Worm (Caenorhabditis elegans) whole organism, early embryonic: Measurements from ENCODE around the gene srsx-38.
"Not testable (repeated sequence)": the region's sequence is repeated elsewhere in the genome, so short reads cannot be mapped to it uniquely, and the experiment has no call there.

Source experiments
- B0310.2 ChIP-seq: sonication (generic microtip); optimal IDR thresholded peaks from 2 replicates; lab custom pipeline; 2016; ENCODE audit warnings: mild to moderate bottlenecking, missing genetic modification characterization, missing compliant biosample characterization
- F13C5.2 ChIP-seq: sonication (generic microtip); optimal IDR thresholded peaks from 2 replicates; lab custom pipeline; 2017; ENCODE audit warnings: mild to moderate bottlenecking, missing genetic modification characterization, inconsistent platforms, missing compliant biosample characterization
- aly-1 ChIP-seq: sonication (generic microtip); optimal IDR thresholded peaks from 2 replicates; lab custom pipeline; 2016; ENCODE audit warnings: missing genetic modification characterization, missing compliant biosample characterization
- ama-1 ChIP-seq: fragments of 150-350 bp; optimal IDR thresholded peaks from 2 replicates; lab custom pipeline; 2014
- ceh-13 ChIP-seq: fragments of 200-800 bp; sonication (Bioruptor generic); optimal IDR thresholded peaks from 2 replicates; lab custom pipeline; 2018; ENCODE audit warnings: mild to moderate bottlenecking, missing genetic modification characterization, missing compliant biosample characterization
- ceh-36 ChIP-seq: sonication (generic microtip); optimal IDR thresholded peaks from 2 replicates; lab custom pipeline; 2016; ENCODE audit warnings: missing genetic modification characterization, inconsistent platforms, missing compliant biosample characterization
- ets-7 ChIP-seq: sonication (generic microtip); optimal IDR thresholded peaks from 2 replicates; lab custom pipeline; 2016; ENCODE audit warnings: missing genotype, missing genetic modification characterization, missing compliant biosample characterization
- flt-1 ChIP-seq: fragments of 200-800 bp; sonication (Bioruptor generic); IDR thresholded peaks from 2 replicates; pipeline ENCODE4 v1.3.6; 2022; ENCODE audit warnings: missing genetic modification characterization, missing compliant biosample characterization
- hmbx-1 ChIP-seq: sonication (generic microtip); optimal IDR thresholded peaks from 2 replicates; lab custom pipeline; 2016; ENCODE audit warnings: mild to moderate bottlenecking, missing genetic modification characterization, missing compliant biosample characterization
- hmg-4 ChIP-seq: fragments of 200-800 bp; sonication (Bioruptor generic); optimal IDR thresholded peaks from 2 replicates; lab custom pipeline; 2018; ENCODE audit warnings: mild to moderate bottlenecking, missing genetic modification characterization, missing compliant biosample characterization
- hnd-1 ChIP-seq: sonication (generic microtip); optimal IDR thresholded peaks from 2 replicates; lab custom pipeline; 2016; ENCODE audit warnings: missing genetic modification characterization, missing compliant biosample characterization
- pes-1 ChIP-seq: fragments of 200-800 bp; sonication (Bioruptor generic); IDR thresholded peaks from 2 replicates; pipeline ENCODE4 v1.3.6; 2022; ENCODE audit warnings: missing genetic modification reagents, missing genetic modification characterization, missing compliant biosample characterization
- scrt-1 ChIP-seq: fragments of 200-800 bp; sonication (Bioruptor generic); IDR thresholded peaks from 2 replicates; pipeline ENCODE4 v1.3.6; 2022; ENCODE audit warnings: missing genetic modification characterization, missing compliant biosample characterization
- sea-1 ChIP-seq: fragments of 200-800 bp; sonication (Bioruptor generic); conservative IDR thresholded peaks from 2 replicates; pipeline ENCODE4 v1.3.6; 2022; ENCODE audit warnings: missing genetic modification characterization, missing compliant biosample characterization
- tbx-11 ChIP-seq: fragments of 200-800 bp; sonication (Bioruptor generic); IDR thresholded peaks from 2 replicates; pipeline ENCODE4 v1.3.6; 2022; ENCODE audit warnings: missing genetic modification characterization, missing compliant biosample characterization
- tbx-37 ChIP-seq: fragments of 200-800 bp; sonication (Bioruptor generic); conservative IDR thresholded peaks from 2 replicates; pipeline ENCODE4 v1.3.6; 2022; ENCODE audit warnings: missing genetic modification reagents, missing genetic modification characterization, missing compliant biosample characterization
- tra-4 ChIP-seq: sonication (generic microtip); optimal IDR thresholded peaks from 2 replicates; lab custom pipeline; 2017; ENCODE audit warnings: missing genetic modification characterization, missing compliant biosample characterization

Gene srsx-38

DNA sequence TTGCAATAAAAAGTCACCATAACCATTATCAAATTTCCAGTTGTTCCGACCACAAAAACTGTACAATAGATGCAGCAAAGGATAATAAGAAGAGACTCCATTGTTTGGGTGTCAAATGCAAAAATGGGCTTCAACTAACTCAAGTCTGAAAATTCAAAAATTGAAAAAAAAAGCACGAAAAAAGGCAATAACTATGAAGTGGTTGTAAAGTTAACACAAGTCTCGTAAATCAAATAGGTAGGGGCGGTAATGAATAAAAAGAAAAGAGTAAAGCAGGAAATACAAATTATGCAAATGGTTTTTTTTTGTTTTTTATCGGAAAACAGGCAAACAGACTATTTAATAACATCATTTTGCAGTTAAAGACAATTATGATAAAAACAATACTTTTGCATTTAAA, at the start of gene srsx-38:
srsx-38 (minus strand) TSS at position 101 of the 400 bp plus-strand sequence.
- TF ChIP-seq hnd-1 (tag; lab: Kevin White, UChicago); hmbx-1 (tag; lab: Kevin White, UChicago); tbx-37 (GFP tag; lab: Robert Waterston, UW): not testable (repeated sequence)

ce11 chrV:15850276-15850811, 43.0 kb upstream of the srsx-38 start, which contains the start of gene srh-147:
srh-147 (minus strand) TSS chrV:15850326.
- TF ChIP-seq F13C5.2 (tag; lab: Kevin White, UChicago); B0310.2; tbx-11 (GFP tag; lab: Robert Waterston, UW): not testable (repeated sequence)

DNA sequence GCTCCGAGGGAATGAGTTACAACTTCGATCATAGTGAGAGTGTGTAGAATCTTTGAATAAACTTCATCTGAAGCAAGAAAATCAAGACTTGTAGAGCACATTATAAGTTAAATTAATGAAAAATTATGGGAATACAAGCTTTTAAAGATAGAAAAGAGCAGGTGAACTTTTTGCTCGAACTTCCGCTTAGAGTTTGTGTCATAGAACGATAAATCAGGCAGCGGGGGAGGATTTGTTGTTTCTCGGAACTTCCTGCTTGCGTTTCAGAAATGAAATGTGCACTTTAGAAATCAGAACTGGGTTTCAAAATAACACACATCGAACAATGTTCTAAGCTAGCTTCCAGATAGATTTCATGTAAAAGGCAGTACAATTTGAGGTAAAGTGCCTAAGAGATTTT, 33.8 kb upstream of the srsx-38 start, which contains the start of gene srh-149:
srh-149 (minus strand) TSS at position 101 of the 400 bp plus-strand sequence.
- TF ChIP-seq tra-4 (tag; lab: Kevin White, UChicago) (no peak), sea-1 (GFP tag; lab: Robert Waterston, UW) (no peak), B0310.2 (no peak), F13C5.2 (tag; lab: Kevin White, UChicago) (no peak), ets-7 (no peak), hmbx-1 (tag; lab: Kevin White, UChicago) (no peak), flt-1 (GFP tag; lab: Robert Waterston, UW) (no peak), ama-1 (no peak), tbx-11 (GFP tag; lab: Robert Waterston, UW) (no peak), ceh-36 (tag; lab: Kevin White, UChicago) (no peak), hnd-1 (tag; lab: Kevin White, UChicago) (no peak), hmg-4 (GFP tag; lab: Kevin White, UChicago) (no peak), aly-1 (tag; lab: Kevin White, UChicago) (no peak), scrt-1 (GFP tag; lab: Robert Waterston, UW) (no peak), tbx-37 (GFP tag; lab: Robert Waterston, UW) (no peak), ceh-13 (GFP tag; lab: Kevin White, UChicago) (no peak), pes-1 (GFP tag; lab: Robert Waterston, UW) (no peak)

- TF ChIP-seq sea-1 (GFP tag; lab: Robert Waterston, UW) (no peak), scrt-1 (GFP tag; lab: Robert Waterston, UW) (no peak), B0310.2 (no peak), ama-1 (no peak), tbx-11 (GFP tag; lab: Robert Waterston, UW) (no peak), tra-4 (tag; lab: Kevin White, UChicago) (no peak), F13C5.2 (tag; lab: Kevin White, UChicago) (no peak), hmbx-1 (tag; lab: Kevin White, UChicago) (no peak), ceh-13 (GFP tag; lab: Kevin White, UChicago) (no peak)
Measured at ce11 chrV:15833622-15834021, 26.3 kb upstream of the srsx-38 start, which contains the start of gene srbc-54. srbc-54 (minus strand) TSS chrV:15833722.

DNA sequence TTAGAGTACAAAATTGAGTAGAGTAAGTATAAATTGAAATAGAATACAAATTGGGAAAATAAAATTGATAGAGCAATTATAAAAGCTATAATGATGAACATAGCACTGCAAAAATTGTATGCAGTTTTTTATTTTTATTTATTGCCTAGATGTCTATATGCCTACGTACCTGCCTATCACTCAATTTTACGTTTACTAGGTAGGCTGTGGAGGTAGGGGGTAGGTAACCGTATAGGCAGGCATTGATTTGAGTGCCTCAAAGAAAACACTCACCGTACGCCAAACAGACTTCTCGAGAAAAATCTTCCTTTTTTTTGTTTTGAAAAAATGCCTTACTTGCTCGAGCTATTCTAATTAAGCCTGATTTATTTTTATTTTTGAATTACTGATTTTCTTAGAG, 24.3 kb upstream of the srsx-38 start, which contains the start of gene srbc-56:
srbc-56 (minus strand) TSS at position 101 of the 400 bp plus-strand sequence.
- TF ChIP-seq B0310.2: no peak
- TF ChIP-seq pes-1 (GFP tag; lab: Robert Waterston, UW): no peak
- TF ChIP-seq ama-1: no peak
- TF ChIP-seq scrt-1 (GFP tag; lab: Robert Waterston, UW): no peak
- TF ChIP-seq F13C5.2 (tag; lab: Kevin White, UChicago): no peak
- TF ChIP-seq flt-1 (GFP tag; lab: Robert Waterston, UW): no peak
- no peak for TF ChIP-seq tra-4 (tag; lab: Kevin White, UChicago)
- no peak for TF ChIP-seq hmg-4 (GFP tag; lab: Kevin White, UChicago)
- TF ChIP-seq aly-1 (tag; lab: Kevin White, UChicago): no peak
- no peak for TF ChIP-seq sea-1 (GFP tag; lab: Robert Waterston, UW)
- no peak for TF ChIP-seq tbx-11 (GFP tag; lab: Robert Waterston, UW)
- TF ChIP-seq hnd-1 (tag; lab: Kevin White, UChicago): no peak
- no peak for TF ChIP-seq hmbx-1 (tag; lab: Kevin White, UChicago)
- TF ChIP-seq ceh-13 (GFP tag; lab: Kevin White, UChicago): no peak
- TF ChIP-seq ceh-36 (tag; lab: Kevin White, UChicago): no peak
- no peak for TF ChIP-seq tbx-37 (GFP tag; lab: Robert Waterston, UW)
- no peak for TF ChIP-seq ets-7

DNA sequence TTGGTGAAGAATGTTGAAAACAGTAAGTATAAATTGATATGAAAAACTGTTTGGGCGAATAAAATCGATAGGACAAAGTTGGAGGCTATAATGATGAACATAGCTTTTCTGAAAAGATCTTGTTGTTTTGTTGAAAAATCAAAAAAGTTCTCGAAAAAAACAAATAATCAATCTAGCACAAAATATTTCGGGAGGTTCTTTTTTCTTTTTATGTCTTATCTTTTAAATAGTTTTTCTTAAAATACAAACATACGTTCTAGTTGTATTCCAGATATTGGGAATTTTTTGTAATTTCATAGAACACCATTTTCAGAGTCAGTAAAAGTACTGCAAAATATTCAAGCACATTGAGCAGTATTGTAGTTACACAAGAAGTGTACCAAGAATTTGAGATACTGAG, 22.6 kb upstream of the srsx-38 start, which contains the start of gene srbc-55:
srbc-55 (minus strand) TSS at position 101 of the 400 bp plus-strand sequence.
- TF ChIP-seq aly-1 (tag; lab: Kevin White, UChicago): no peak
- TF ChIP-seq tbx-11 (GFP tag; lab: Robert Waterston, UW): no peak
- no peak for TF ChIP-seq B0310.2
- TF ChIP-seq hmg-4 (GFP tag; lab: Kevin White, UChicago): no peak
- no peak for TF ChIP-seq F13C5.2 (tag; lab: Kevin White, UChicago)
- no peak for TF ChIP-seq ama-1
- no peak for TF ChIP-seq ceh-36 (tag; lab: Kevin White, UChicago)
- no peak for TF ChIP-seq hnd-1 (tag; lab: Kevin White, UChicago)
- TF ChIP-seq tra-4 (tag; lab: Kevin White, UChicago): no peak

- TF ChIP-seq ets-7 (no peak), ama-1 (no peak), hmbx-1 (tag; lab: Kevin White, UChicago) (no peak), hnd-1 (tag; lab: Kevin White, UChicago) (no peak), B0310.2 (no peak), pes-1 (GFP tag; lab: Robert Waterston, UW) (no peak), tbx-37 (GFP tag; lab: Robert Waterston, UW) (no peak), F13C5.2 (tag; lab: Kevin White, UChicago) (no peak)
Measured at ce11 chrV:15826110-15826509, 18.8 kb upstream of the srsx-38 start, which contains the start of gene srbc-51. srbc-51 (plus strand) TSS chrV:15826410.
